Worm (Caenorhabditis elegans): ENCODE data around the gene fbxa-144.
A peak's percentile ranks its signal among the peaks of the same experiment; 100 is the strongest.

The fbxa-144 gene

ce11 chrV:16137043-16137442 is 4.4 kb upstream of the fbxa-144 start, which contains the start of gene F44G3.7:
TSS of gene F44G3.7 (minus strand) at chrV:16137143.
- TF ChIP-seq lsy-12 (tag; optimal IDR thresholded peaks at IDR 0.05) = no peak
- TF ChIP-seq nfya-1 (tag; optimal IDR thresholded peaks at IDR 0.05; ENCODE audit: insufficient read depth) = no peak
- TF ChIP-seq nhr-43 (tag; optimal IDR thresholded peaks at IDR 0.05; ENCODE audit: poor library complexity, severe bottlenecking) = no peak
- TF ChIP-seq nhr-67 (tag; optimal IDR thresholded peaks at IDR 0.05) = no peak
- no peak for TF ChIP-seq nhr-237 (tag; optimal IDR thresholded peaks at IDR 0.05)
- TF ChIP-seq nhr-23 (tag; optimal IDR thresholded peaks at IDR 0.05) = no peak
- TF ChIP-seq nhr-77 (tag; optimal IDR thresholded peaks at IDR 0.05) = no peak
- no peak for TF ChIP-seq jun-1 (tag; optimal IDR thresholded peaks at IDR 0.05)
- TF ChIP-seq mml-1 (tag; optimal IDR thresholded peaks at IDR 0.05) = no peak
- no peak for TF ChIP-seq unc-62 (GFP tag; optimal IDR thresholded peaks at IDR 0.05)
- TF ChIP-seq ceh-9 (tag; optimal IDR thresholded peaks at IDR 0.05) = no peak
- no peak for TF ChIP-seq fkh-2 (tag; optimal IDR thresholded peaks at IDR 0.05)
- no peak for TF ChIP-seq unc-39 (tag; optimal IDR thresholded peaks at IDR 0.05)
- no peak for TF ChIP-seq ztf-4 (tag; optimal IDR thresholded peaks at IDR 0.05)
- no peak for TF ChIP-seq fkh-10 (GFP tag; optimal IDR thresholded peaks at IDR 0.05)

- TF ChIP-seq egl-27 (tag; optimal IDR thresholded peaks at IDR 0.05) (no peak), R02D3.7 (tag; optimal IDR thresholded peaks at IDR 0.05) (no peak)
Measured at ce11 chrV:16132215-16132614, 390 bp downstream of the fbxa-144 start.

ce11 chrV:16131249-16131648 is 1.4 kb downstream of the fbxa-144 start, which contains the start of gene fbxa-142:
TSS of gene fbxa-142 (minus strand) at chrV:16131349.
- TF ChIP-seq ztf-11 (tag; optimal IDR thresholded peaks at IDR 0.05) (no peak), ceh-16 (tag; optimal IDR thresholded peaks at IDR 0.05) (no peak), mml-1 (tag; optimal IDR thresholded peaks at IDR 0.05) (no peak), egl-27 (tag; optimal IDR thresholded peaks at IDR 0.05) (no peak), egl-5 (tag; optimal IDR thresholded peaks at IDR 0.05) (no peak), unc-62 (GFP tag; optimal IDR thresholded peaks at IDR 0.05) (no peak), ztf-4 (tag; optimal IDR thresholded peaks at IDR 0.05) (no peak), nhr-12 (tag; optimal IDR thresholded peaks at IDR 0.05) (no peak), nhr-237 (tag; optimal IDR thresholded peaks at IDR 0.05) (no peak), snpc-4 (tag; optimal IDR thresholded peaks at IDR 0.05) (no peak), elt-3 (tag; optimal IDR thresholded peaks at IDR 0.05) (no peak), nhr-11 (tag; optimal IDR thresholded peaks at IDR 0.05) (no peak), ZK546.5 (tag; optimal IDR thresholded peaks at IDR 0.05) (no peak)

ce11 chrV:16129116-16129515 is 3.5 kb downstream of the fbxa-144 start:
- peak; percentile 74 for TF ChIP-seq pqm-1 (tag; optimal IDR thresholded peaks at IDR 0.05)
- TF ChIP-seq elt-2 (tag; optimal IDR thresholded peaks at IDR 0.05) = peak; percentile 63
- peak; percentile 49 for TF ChIP-seq pha-4 (tag; optimal IDR thresholded peaks at IDR 0.05)
- TF ChIP-seq ceh-82 (tag; optimal IDR thresholded peaks at IDR 0.05) = no peak
- TF ChIP-seq nhr-12 (tag; optimal IDR thresholded peaks at IDR 0.05) = no peak

ce11 chrV:16127401-16127800 is 5.2 kb downstream of the fbxa-144 start, which contains the start of gene fbxa-143:
TSS of gene fbxa-143 (minus strand) at chrV:16127501.
- TF ChIP-seq nhr-67 (tag; optimal IDR thresholded peaks at IDR 0.05) = no peak

- no peak for TF ChIP-seq nhr-25 (tag; optimal IDR thresholded peaks at IDR 0.05)
- no peak for TF ChIP-seq unc-62 (GFP tag; optimal IDR thresholded peaks at IDR 0.05)
- TF ChIP-seq nhr-23 (tag; optimal IDR thresholded peaks at IDR 0.05) = no peak
- TF ChIP-seq nhr-43 (tag; optimal IDR thresholded peaks at IDR 0.05; ENCODE audit: poor library complexity, severe bottlenecking) = no peak
- TF ChIP-seq daf-12 (tag; optimal IDR thresholded peaks at IDR 0.05) = no peak
- no peak for TF ChIP-seq R02D3.7 (tag; optimal IDR thresholded peaks at IDR 0.05)
- no peak for TF ChIP-seq nhr-76 (tag; optimal IDR thresholded peaks at IDR 0.05)
- no peak for TF ChIP-seq nhr-12 (tag; optimal IDR thresholded peaks at IDR 0.05)
- TF ChIP-seq mdl-1 (tag; optimal IDR thresholded peaks at IDR 0.05) = no peak
- TF ChIP-seq ceh-9 (tag; optimal IDR thresholded peaks at IDR 0.05) = no peak
- TF ChIP-seq aly-2 (tag; optimal IDR thresholded peaks at IDR 0.05) = no peak
- TF ChIP-seq lsy-12 (tag; optimal IDR thresholded peaks at IDR 0.05) = no peak
- no peak for TF ChIP-seq fkh-10 (GFP tag; optimal IDR thresholded peaks at IDR 0.05)
- no peak for TF ChIP-seq ZK546.5 (tag; optimal IDR thresholded peaks at IDR 0.05)
- no peak for TF ChIP-seq lin-15B (tag; optimal IDR thresholded peaks at IDR 0.05)
- TF ChIP-seq pha-4 (tag; optimal IDR thresholded peaks at IDR 0.05) = no peak
- TF ChIP-seq elt-3 (tag; optimal IDR thresholded peaks at IDR 0.05) = no peak
- no peak for TF ChIP-seq elt-2 (tag; optimal IDR thresholded peaks at IDR 0.05)
- no peak for TF ChIP-seq lin-39 (tag; optimal IDR thresholded peaks at IDR 0.05)
- TF ChIP-seq nhr-11 (tag; optimal IDR thresholded peaks at IDR 0.05) = no peak
Measured at ce11 chrV:16124739-16125138, 7.9 kb downstream of the fbxa-144 start, which contains the start of gene nhr-111. TSS of gene nhr-111 (minus strand) at chrV:16124839.

All from whole organism, L3 larva.